Fruit fly (Drosophila melanogaster) Kc167 (cell line): ENCODE data around the gene nmdyn-D6.

Experiments used
- insv ChIP-seq: fragments of >200 bp; optimal IDR thresholded peaks from 3 replicates; lab custom pipeline; 2018; ENCODE audit warnings: missing external identifiers
- ttk ChIP-seq: sonication (Bioruptor generic); optimal IDR thresholded peaks from 2 replicates; lab custom pipeline; 2017; ENCODE audit warnings: missing external identifiers

DNA sequence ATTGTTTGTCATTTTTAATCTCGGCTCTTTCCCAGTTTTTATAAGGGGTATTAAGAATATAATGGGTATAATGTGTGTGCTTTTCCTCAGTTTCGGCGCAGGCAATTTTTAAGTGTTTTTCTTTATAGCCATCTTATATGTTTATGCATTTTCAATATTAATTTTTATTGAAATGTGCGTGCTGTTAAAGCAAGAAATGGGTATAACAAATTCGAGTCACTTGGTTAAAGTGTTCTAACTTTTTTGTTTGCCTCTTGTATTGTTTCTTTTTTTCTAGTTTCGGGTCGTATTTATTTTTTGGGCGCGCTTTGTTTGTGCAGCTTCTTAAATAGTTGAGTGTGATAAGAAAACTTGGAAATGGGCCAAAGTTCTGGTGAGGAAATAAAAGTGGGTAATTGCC lies 49.7 kb downstream of the nmdyn-D6 start:
- TF ChIP-seq insv (lab: Kevin White, UChicago) (no peak), ttk (no peak)
